Fruit fly (Drosophila melanogaster): ENCODE results near the gene mip130.
A peak's percentile ranks its signal among the peaks of the same experiment; 100 is the strongest.

mip130 gene

dm6 chrX:1861620-1862184 lies 46.3 kb upstream of the mip130 start, which contains the start of gene deltaCOP (continued):
- peak; percentile 3 for TF ChIP-seq CG7271 (tag; optimal IDR thresholded peaks at IDR 0.05)
- TF ChIP-seq YL-1 (GFP tag; optimal IDR thresholded peaks at IDR 0.05) = peak; percentile 62
- peak; percentile 84 to 89 for TF ChIP-seq chif (GFP tag; optimal IDR thresholded peaks at IDR 0.05)
- peak; percentile 56 for TF ChIP-seq onecut (GFP tag; IDR thresholded peaks at IDR 0.05)
- TF ChIP-seq CG7987 (GFP tag; optimal IDR thresholded peaks at IDR 0.05) = peak; percentile 23
- TF ChIP-seq tio (GFP tag; optimal IDR thresholded peaks at IDR 0.05) = no peak
- no peak for TF ChIP-seq CG14860 (GFP tag; IDR thresholded peaks at IDR 0.05; ENCODE audit: partially characterized antibody)
- peak; percentile 52 for TF ChIP-seq CG14965 (GFP tag; optimal IDR thresholded peaks at IDR 0.05; ENCODE audit: borderline replicate concordance)
- TF ChIP-seq CHES-1-like (GFP tag; optimal IDR thresholded peaks at IDR 0.05) = peak; percentile 94
- TF ChIP-seq CG2712 (tag; optimal IDR thresholded peaks at IDR 0.05) = peak; percentile 74
- no peak for TF ChIP-seq sqz (GFP tag; optimal IDR thresholded peaks at IDR 0.05)
- peak; percentile 75 for TF ChIP-seq CG11695 (GFP tag; IDR thresholded peaks at IDR 0.05)
- TF ChIP-seq CG4328 (GFP tag; optimal IDR thresholded peaks at IDR 0.05) = peak; percentile 43
- TF ChIP-seq CG4854 (GFP tag; optimal IDR thresholded peaks at IDR 0.05) = peak; percentile 46
- TF ChIP-seq Taf1 (GFP tag; IDR thresholded peaks at IDR 0.05) = peak; percentile 78
- peak; percentile 64 for TF ChIP-seq CG14710 (tag; optimal IDR thresholded peaks at IDR 0.05)
- no peak for TF ChIP-seq Nf-YA (GFP tag; IDR thresholded peaks at IDR 0.05)
- TF ChIP-seq Meics (GFP tag; optimal IDR thresholded peaks at IDR 0.05) = peak; percentile 81
- TF ChIP-seq nau (GFP tag; optimal IDR thresholded peaks at IDR 0.05) = no peak
- TF ChIP-seq CG12236 (GFP tag; optimal IDR thresholded peaks at IDR 0.05) = peak; percentile 72
- TF ChIP-seq D19A (tag; optimal IDR thresholded peaks at IDR 0.05) = peak; percentile 100
- no peak; the same call in 1 of the 2 replicates for TF ChIP-seq bowl (GFP tag; IDR thresholded peaks at IDR 0.05)
- peak; percentile 82 for TF ChIP-seq tgo (GFP tag; IDR thresholded peaks at IDR 0.05)
- no peak for TF ChIP-seq Bgb (GFP tag; IDR thresholded peaks at IDR 0.05; ENCODE audit: partially characterized antibody)
- peak; percentile 60; the same call in 1 of the 2 replicates for TF ChIP-seq CG5953 (GFP tag; IDR thresholded peaks at IDR 0.05)
- peak; percentile 42 for TF ChIP-seq gcm2 (GFP tag; optimal IDR thresholded peaks at IDR 0.05)
- peak; percentile 82; the same call in 2 of the 3 replicates for TF ChIP-seq CG2889 (GFP tag; IDR thresholded peaks at IDR 0.05)
- no peak for TF ChIP-seq CG7963 (GFP tag; IDR thresholded peaks at IDR 0.05; ENCODE audit: partially characterized antibody)
- peak; percentile 79 for TF ChIP-seq unpg (GFP tag; optimal IDR thresholded peaks at IDR 0.05)
- TF ChIP-seq Hr78 (GFP tag; optimal IDR thresholded peaks at IDR 0.05) = peak in 1 of 2 experiments; percentile 2
- no peak for TF ChIP-seq ab (GFP tag; optimal IDR thresholded peaks at IDR 0.05)
- peak; percentile 88 for TF ChIP-seq al (GFP tag; IDR thresholded peaks at IDR 0.05)
- TF ChIP-seq Sry-δ (GFP tag; optimal IDR thresholded peaks at IDR 0.05) = peak; percentile 57
- no peak for TF ChIP-seq CG10147 (GFP tag; optimal IDR thresholded peaks at IDR 0.05)
- TF ChIP-seq CG30431 (GFP tag; optimal IDR thresholded peaks at IDR 0.05) = peak; percentile 46
- peak; percentile 57 for TF ChIP-seq CG33557 (GFP tag; optimal IDR thresholded peaks at IDR 0.05)
- peak; percentile 89 for TF ChIP-seq luna (GFP tag; optimal IDR thresholded peaks at IDR 0.05)
- no peak for TF ChIP-seq Lim3 (GFP tag; IDR thresholded peaks at IDR 0.05)
- TF ChIP-seq ERR (GFP tag; optimal IDR thresholded peaks at IDR 0.05) = peak; percentile 81
- no peak for TF ChIP-seq Sox100B (GFP tag; optimal IDR thresholded peaks at IDR 0.05)
- peak; percentile 83 for TF ChIP-seq grau (tag; optimal IDR thresholded peaks at IDR 0.05)
- peak; percentile 80 for TF ChIP-seq CG13123 (GFP tag; optimal IDR thresholded peaks at IDR 0.05)
- TF ChIP-seq gcm (GFP tag; optimal IDR thresholded peaks at IDR 0.05) = peak; percentile 28
- peak; percentile 95 for TF ChIP-seq HLH54F (GFP tag; optimal IDR thresholded peaks at IDR 0.05)
- TF ChIP-seq CG7786 (GFP tag; optimal IDR thresholded peaks at IDR 0.05) = peak; percentile 93
- peak; percentile 86 for TF ChIP-seq Hmr (GFP tag; optimal IDR thresholded peaks at IDR 0.05)
- TF ChIP-seq Jarid2 (GFP tag; optimal IDR thresholded peaks at IDR 0.05) = no peak
- no peak for TF ChIP-seq CG2875 (GFP tag; optimal IDR thresholded peaks at IDR 0.05)
- TF ChIP-seq dm (GFP tag; optimal IDR thresholded peaks at IDR 0.05) = peak; percentile 89
- peak; percentile 69 for TF ChIP-seq btn (GFP tag; optimal IDR thresholded peaks at IDR 0.05)
